Worm (Caenorhabditis elegans): ENCODE results near the gene C26E6.12.

- TF ChIP-seq him-1 (tag; optimal IDR thresholded peaks at IDR 0.05): no peak
- TF ChIP-seq W03F9.2 (tag; optimal IDR thresholded peaks at IDR 0.05): no peak
These were observed 21.1 kb downstream of the C26E6.12 start, which contains the start of gene F26F4.2 for ce11 chrIII:4910956-4911355.

Data from whole organism, L4/young adult.